Fruit fly (Drosophila melanogaster): Measurements from ENCODE around the gene osa.
A peak's percentile ranks its signal among the peaks of the same experiment; 100 is the strongest.

The osa gene

dm6 chr3R:17711646-17711975, 6.5 kb downstream of the osa start:
- peak; percentile 62 for TF ChIP-seq sens (GFP tag)
- peak; percentile 18 for TF ChIP-seq tap (tag; optimal IDR thresholded peaks at IDR 0.05)
- no peak for TF ChIP-seq C15 (GFP tag; IDR thresholded peaks at IDR 0.05)

DNA sequence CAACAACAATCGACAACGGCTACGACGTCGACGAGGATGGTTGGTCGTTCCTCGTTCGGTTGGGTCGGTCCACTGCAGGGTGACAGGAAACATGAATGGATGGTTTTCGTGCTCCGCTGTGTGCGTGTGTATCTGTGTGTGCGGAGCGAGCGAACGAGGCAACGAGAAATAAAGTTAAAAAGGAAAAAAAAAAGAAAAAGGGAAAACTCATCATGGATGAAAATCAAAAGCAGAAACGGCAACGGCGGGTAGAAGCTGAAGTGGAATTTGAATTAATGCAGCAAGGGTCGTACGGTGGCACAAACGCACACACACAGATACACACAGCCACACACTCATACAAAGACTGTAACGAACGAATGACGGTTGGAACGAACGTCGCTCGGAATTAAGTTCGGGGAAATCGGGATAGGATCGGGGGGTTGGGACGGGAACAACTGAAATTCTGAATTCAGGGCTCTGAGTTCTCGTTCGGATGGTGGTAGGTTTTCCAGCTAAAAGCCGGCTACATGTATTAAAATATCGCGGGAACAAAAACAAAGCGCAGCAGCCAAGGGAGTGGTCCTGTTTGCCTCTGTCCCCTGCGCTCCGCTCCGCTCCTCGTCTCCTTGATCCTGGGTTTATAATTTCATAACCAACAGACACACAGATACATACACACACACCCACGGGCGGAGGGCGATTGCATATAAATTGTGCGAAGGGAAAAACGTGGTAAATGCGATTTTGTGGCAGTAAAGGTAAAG, 7.1 kb downstream of the osa start:
- TF ChIP-seq CG8478 (optimal IDR thresholded peaks at IDR 0.05), result peak; percentile 7
- peak in 1 of 2 experiments; percentile 63 for TF ChIP-seq tll (GFP tag; optimal IDR thresholded peaks at IDR 0.05)
- peak; percentile 34 for TF ChIP-seq oc (tag; optimal IDR thresholded peaks at IDR 0.05)
- TF ChIP-seq CG7745 (tag; optimal IDR thresholded peaks at IDR 0.05), result peak; percentile 18
- peak; percentile 93 for TF ChIP-seq Deaf1 (tag; optimal IDR thresholded peaks at IDR 0.05)
- TF ChIP-seq Hey (tag; optimal IDR thresholded peaks at IDR 0.05), result peak; percentile 21
- peak; percentile 26 for TF ChIP-seq Lpt (GFP tag; optimal IDR thresholded peaks at IDR 0.05)
- TF ChIP-seq cad (GFP tag; optimal IDR thresholded peaks at IDR 0.05), result peak; percentile 12
- TF ChIP-seq Fer3 (tag; optimal IDR thresholded peaks at IDR 0.05), result no peak
- peak; percentile 88 for TF ChIP-seq CG5180 (GFP tag; optimal IDR thresholded peaks at IDR 0.05)
- TF ChIP-seq CG32767 (GFP tag; IDR thresholded peaks at IDR 0.05), result peak; percentile 30; the same call in 1 of the 2 replicates
- TF ChIP-seq pros (GFP tag; optimal IDR thresholded peaks at IDR 0.05), result peak; percentile 92
- TF ChIP-seq CG4360 (GFP tag; IDR thresholded peaks at IDR 0.05), result peak; percentile 73
- TF ChIP-seq CG17829 (tag; optimal IDR thresholded peaks at IDR 0.05), result no peak
- TF ChIP-seq cg (GFP tag; optimal IDR thresholded peaks at IDR 0.05), result peak; percentile 80
- TF ChIP-seq lov (optimal IDR thresholded peaks at IDR 0.05), result no peak
- TF ChIP-seq lov (GFP tag; IDR thresholded peaks at IDR 0.05), result 0 out of 3 replicates have a peak, but pooled peaks have one; percentile 62
- 0 out of 3 replicates have a peak, but pooled peaks have one; percentile 13 for TF ChIP-seq H15 (GFP tag; IDR thresholded peaks at IDR 0.05)
- no peak for TF ChIP-seq nau (GFP tag; optimal IDR thresholded peaks at IDR 0.05)
- TF ChIP-seq CG10274 (GFP tag; optimal IDR thresholded peaks at IDR 0.05), result no peak
- no peak for TF ChIP-seq Xrp1 (GFP tag; IDR thresholded peaks at IDR 0.05)
- TF ChIP-seq nerfin-1 (tag; optimal IDR thresholded peaks at IDR 0.05), result peak; percentile 62
- TF ChIP-seq E2f1 (GFP tag; IDR thresholded peaks at IDR 0.05), result no peak
- peak; percentile 84 for TF ChIP-seq sqz (GFP tag; optimal IDR thresholded peaks at IDR 0.05)
- TF ChIP-seq nom (GFP tag; optimal IDR thresholded peaks at IDR 0.05), result peak; percentile 75
- TF ChIP-seq CG13894 (tag; optimal IDR thresholded peaks at IDR 0.05), result peak; percentile 42
- peak; percentile 48 for TF ChIP-seq Kr (GFP tag; optimal IDR thresholded peaks at IDR 0.05)
- no peak for TF ChIP-seq Bdp1 (GFP tag; optimal IDR thresholded peaks at IDR 0.05)
- peak; percentile 89 for TF ChIP-seq abd-A (tag; optimal IDR thresholded peaks at IDR 0.05)
- TF ChIP-seq Med (GFP tag), result peak; percentile 58
- TF ChIP-seq kni (GFP tag; optimal IDR thresholded peaks at IDR 0.05), result peak; percentile 81
- TF ChIP-seq ci (GFP tag; IDR thresholded peaks at IDR 0.05), result peak; percentile 24; the same call in 1 of the 3 replicates
- TF ChIP-seq CG6689 (GFP tag; IDR thresholded peaks at IDR 0.05), result no peak
- peak; percentile 26 for TF ChIP-seq sd (tag; optimal IDR thresholded peaks at IDR 0.05)
- peak; percentile 89 for TF ChIP-seq crol (GFP tag; IDR thresholded peaks at IDR 0.05)
- TF ChIP-seq Blimp-1 (GFP tag; optimal IDR thresholded peaks at IDR 0.05), result peak; percentile 52
- peak; percentile 65 for TF ChIP-seq CG10543 (GFP tag; optimal IDR thresholded peaks at IDR 0.05)
- no peak for TF ChIP-seq Ptx1 (GFP tag; IDR thresholded peaks at IDR 0.05)
- 0 out of 4 replicates have a peak, but pooled peaks have one; percentile 52 for TF ChIP-seq chinmo (GFP tag; IDR thresholded peaks at IDR 0.05; ENCODE audit: partially characterized antibody)
- peak in 1 of 2 experiments; percentile 22 for TF ChIP-seq insv (GFP tag; optimal IDR thresholded peaks at IDR 0.05)
- TF ChIP-seq CG2199 (GFP tag; IDR thresholded peaks at IDR 0.05), result 0 out of 3 replicates have a peak, but pooled peaks have one; percentile 17
- TF ChIP-seq CG8765 (GFP tag; IDR thresholded peaks at IDR 0.05), result 0 out of 2 replicates have a peak, but pooled peaks have one; percentile 38
- peak; percentile 82 for TF ChIP-seq pfk (GFP tag; optimal IDR thresholded peaks at IDR 0.05)
